Fruit fly (Drosophila melanogaster): ENCODE measurements around the gene CD98hc.

The CD98hc gene

dm6 chr3R:7966544-7967264 lies 11.5 kb downstream of the CD98hc start (continued):
- TF ChIP-seq fd59A (GFP tag; optimal IDR thresholded peaks at IDR 0.05): peak; percentile 4
- TF ChIP-seq Gug (GFP tag; IDR thresholded peaks at IDR 0.05): no peak; the same call in 1 of the 2 replicates
- no peak for TF ChIP-seq CG6808 (GFP tag; optimal IDR thresholded peaks at IDR 0.05)
- no peak for TF ChIP-seq CG3919 (GFP tag; optimal IDR thresholded peaks at IDR 0.05)
- no peak for TF ChIP-seq lz (GFP tag; optimal IDR thresholded peaks at IDR 0.05)
- TF ChIP-seq CG9139 (GFP tag; optimal IDR thresholded peaks at IDR 0.05): no peak

dm6 chr3R:7964751-7965319 lies 13.4 kb downstream of the CD98hc start:
- TF ChIP-seq fkh (GFP tag; optimal IDR thresholded peaks at IDR 0.05): peak; percentile 38
- no peak for TF ChIP-seq CG11294 (GFP tag; IDR thresholded peaks at IDR 0.05)
- TF ChIP-seq CG32006 (GFP tag; optimal IDR thresholded peaks at IDR 0.05): no peak
- TF ChIP-seq CG1621 (tag; optimal IDR thresholded peaks at IDR 0.05): no peak
- TF ChIP-seq svp (GFP tag): peak; percentile 55
- peak; percentile 30 for TF ChIP-seq vri (GFP tag; optimal IDR thresholded peaks at IDR 0.05)
- TF ChIP-seq dsx (GFP tag; optimal IDR thresholded peaks at IDR 0.05; ENCODE audit: poor library complexity, severe bottlenecking): peak; percentile 95
- TF ChIP-seq topi (GFP tag; optimal IDR thresholded peaks at IDR 0.05): no peak

- TF ChIP-seq fkh (GFP tag; optimal IDR thresholded peaks at IDR 0.05) (no peak), CG6163 (GFP tag; IDR thresholded peaks at IDR 0.05) (peak; percentile 60; the same call in 1 of the 3 replicates), CG4318 (GFP tag; optimal IDR thresholded peaks at IDR 0.05) (no peak), ss (GFP tag; optimal IDR thresholded peaks at IDR 0.05) (peak in 1 of 2 experiments; percentile 46), CG6808 (GFP tag; optimal IDR thresholded peaks at IDR 0.05) (no peak), CG15336 (GFP tag; IDR thresholded peaks at IDR 0.05) (no peak), Hr4 (GFP tag; optimal IDR thresholded peaks at IDR 0.05) (no peak), Eip78C (GFP tag) (peak; percentile 69), CG9139 (GFP tag; optimal IDR thresholded peaks at IDR 0.05) (no peak), Lpt (GFP tag; optimal IDR thresholded peaks at IDR 0.05) (no peak), Ets96B (tag; optimal IDR thresholded peaks at IDR 0.05) (no peak), dsx (GFP tag; optimal IDR thresholded peaks at IDR 0.05; ENCODE audit: poor library complexity, severe bottlenecking) (peak; percentile 77)
Measured at dm6 chr3R:7963495-7964132, 14.6 kb downstream of the CD98hc start.

- TF ChIP-seq CG10669 (GFP tag; optimal IDR thresholded peaks at IDR 0.05): peak; percentile 46
- TF ChIP-seq OdsH (GFP tag; optimal IDR thresholded peaks at IDR 0.05): peak; percentile 81
- TF ChIP-seq fd85E (GFP tag; optimal IDR thresholded peaks at IDR 0.05): peak; percentile 16
- TF ChIP-seq CG32006 (GFP tag; optimal IDR thresholded peaks at IDR 0.05): peak; percentile 92
- TF ChIP-seq pdm3 (GFP tag; optimal IDR thresholded peaks at IDR 0.05): peak; percentile 65
- peak; percentile 64 for TF ChIP-seq CG3032 (tag; optimal IDR thresholded peaks at IDR 0.05)
- TF ChIP-seq Hr39 (GFP tag; optimal IDR thresholded peaks at IDR 0.05): peak; percentile 51
- no peak for TF ChIP-seq Hr38 (GFP tag; optimal IDR thresholded peaks at IDR 0.05)
- TF ChIP-seq CG34406 (GFP tag; optimal IDR thresholded peaks at IDR 0.05): peak; percentile 66
- peak; percentile 48; the same call in 2 of the 3 replicates for TF ChIP-seq CG8119 (GFP tag; IDR thresholded peaks at IDR 0.05)
- peak; percentile 49 for TF ChIP-seq cyc (GFP tag; optimal IDR thresholded peaks at IDR 0.05)
- TF ChIP-seq CG6854 (GFP tag; optimal IDR thresholded peaks at IDR 0.05): no peak
- TF ChIP-seq Eip78C (GFP tag): peak; percentile 91
- TF ChIP-seq CG8319 (GFP tag; optimal IDR thresholded peaks at IDR 0.05): peak; percentile 29
- TF ChIP-seq Blimp-1 (GFP tag; optimal IDR thresholded peaks at IDR 0.05): peak; percentile 54
- TF ChIP-seq Eip93F (GFP tag; optimal IDR thresholded peaks at IDR 0.05): no peak
- peak; percentile 56 for TF ChIP-seq Ets21C (GFP tag; optimal IDR thresholded peaks at IDR 0.05)
- peak; percentile 40 for TF ChIP-seq CG9139 (GFP tag; optimal IDR thresholded peaks at IDR 0.05)
- peak; percentile 77 for TF ChIP-seq CG10631 (GFP tag; optimal IDR thresholded peaks at IDR 0.05)
- no peak for TF ChIP-seq CG1621 (tag; optimal IDR thresholded peaks at IDR 0.05)
- peak in 1 of 2 experiments; percentile 90 for TF ChIP-seq salr (GFP tag; optimal IDR thresholded peaks at IDR 0.05)
- TF ChIP-seq CG8632 (GFP tag; optimal IDR thresholded peaks at IDR 0.05): peak; percentile 46
- peak; percentile 79 for TF ChIP-seq CG6808 (GFP tag; optimal IDR thresholded peaks at IDR 0.05)
- TF ChIP-seq CG11902 (GFP tag; optimal IDR thresholded peaks at IDR 0.05): peak; percentile 38
- peak; percentile 54 for TF ChIP-seq lz (GFP tag; optimal IDR thresholded peaks at IDR 0.05)
Measured at dm6 chr3R:7962778-7963494, 15.3 kb downstream of the CD98hc start.
